Worm (Caenorhabditis elegans): ENCODE results near the gene rga-5.

ce11 chrIV:13838296-13838695, 10.6 kb downstream of the rga-5 start:
- TF ChIP-seq sox-4 (tag; optimal IDR thresholded peaks at IDR 0.05) (no peak), ztf-4 (tag; optimal IDR thresholded peaks at IDR 0.05) (no peak), nhr-237 (tag; optimal IDR thresholded peaks at IDR 0.05) (no peak), skn-1 (tag; optimal IDR thresholded peaks at IDR 0.05) (no peak), sptf-1 (tag; optimal IDR thresholded peaks at IDR 0.05) (no peak), snpc-4 (tag; optimal IDR thresholded peaks at IDR 0.05) (no peak), blmp-1 (tag; optimal IDR thresholded peaks at IDR 0.05) (no peak)

Measured in whole organism, L1 larva.